Worm (Caenorhabditis elegans): ENCODE data around the gene F13A2.2.
"Not testable (repeated sequence)": the region's sequence is repeated elsewhere in the genome, so short reads cannot be mapped to it uniquely, and the experiment has no call there.

F13A2.2 gene

DNA sequence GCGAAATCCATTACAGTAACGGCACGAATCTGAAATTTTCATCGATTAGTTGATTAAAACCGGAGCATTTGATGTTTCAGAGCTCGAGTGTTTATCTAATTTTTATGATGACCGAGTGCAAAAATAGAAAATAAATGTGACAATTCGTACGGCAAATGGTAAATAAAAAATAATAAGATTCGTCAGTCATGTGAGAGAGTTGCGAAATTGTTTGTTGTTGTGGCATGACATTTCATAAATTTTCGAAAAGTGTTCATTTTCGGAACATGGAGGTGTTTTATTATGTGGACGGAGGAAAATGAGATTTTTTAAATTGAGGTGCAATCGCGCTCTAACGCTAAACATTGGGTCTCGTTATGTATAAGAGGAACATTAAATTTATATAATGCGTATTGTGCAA is 42.6 kb downstream of the F13A2.2 start:
- TF ChIP-seq nhr-237 (tag; optimal IDR thresholded peaks at IDR 0.05) (no peak), pha-4 (tag; optimal IDR thresholded peaks at IDR 0.05) (no peak), zip-8 (tag; optimal IDR thresholded peaks at IDR 0.05) (no peak), tbx-8 (GFP tag; optimal IDR thresholded peaks at IDR 0.05) (no peak), ces-1 (GFP tag; optimal IDR thresholded peaks at IDR 0.05) (no peak), unc-62 (GFP tag; optimal IDR thresholded peaks at IDR 0.05) (no peak), elt-3 (tag; optimal IDR thresholded peaks at IDR 0.05) (no peak), unc-120 (tag; optimal IDR thresholded peaks at IDR 0.05; ENCODE audit: poor library complexity, severe bottlenecking) (no peak), ham-2 (GFP tag; optimal IDR thresholded peaks at IDR 0.05) (no peak), blmp-1 (tag; optimal IDR thresholded peaks at IDR 0.05) (no peak), ztf-11 (tag; optimal IDR thresholded peaks at IDR 0.05) (no peak), mep-1 (tag; optimal IDR thresholded peaks at IDR 0.05) (no peak), hlh-1 (tag; optimal IDR thresholded peaks at IDR 0.05) (no peak), sptf-1 (tag; optimal IDR thresholded peaks at IDR 0.05) (no peak), drap-1 (GFP tag; optimal IDR thresholded peaks at IDR 0.05) (no peak)

DNA sequence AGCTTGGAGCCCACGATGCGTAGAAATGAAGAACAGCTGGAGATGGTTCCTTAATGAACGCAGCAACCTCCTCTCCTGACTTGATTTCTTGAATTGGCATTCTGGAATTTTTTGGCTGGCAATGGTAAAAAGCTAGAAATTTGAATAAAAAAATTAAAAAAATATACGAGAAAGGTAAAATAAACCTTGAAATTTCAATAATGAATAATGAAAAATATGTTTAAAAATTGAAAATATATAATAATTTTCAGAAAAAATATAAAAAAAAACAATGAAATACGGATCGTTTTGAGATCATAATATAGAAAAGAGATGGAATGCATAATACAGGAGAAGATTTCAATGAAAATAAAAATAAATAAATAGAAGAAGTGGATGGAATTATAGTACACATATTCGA is 43.2 kb downstream of the F13A2.2 start, which contains the start of gene glrx-3:
Gene glrx-3 (minus strand): TSS at position 101 of the 400 bp plus-strand sequence.
- TF ChIP-seq ceh-83 (GFP tag; optimal IDR thresholded peaks at IDR 0.05) (no peak), lin-13 (tag; optimal IDR thresholded peaks at IDR 0.05) (no peak), snpc-4 (tag; optimal IDR thresholded peaks at IDR 0.05) (no peak), lin-32 (GFP tag; optimal IDR thresholded peaks at IDR 0.05) (no peak), drap-1 (GFP tag; optimal IDR thresholded peaks at IDR 0.05) (no peak), elt-3 (tag; optimal IDR thresholded peaks at IDR 0.05) (no peak), hlh-1 (tag; optimal IDR thresholded peaks at IDR 0.05) (no peak), zip-8 (tag; optimal IDR thresholded peaks at IDR 0.05) (no peak), lsy-2 (tag; optimal IDR thresholded peaks at IDR 0.05) (no peak), nhr-12 (tag; optimal IDR thresholded peaks at IDR 0.05) (no peak), sptf-1 (tag; optimal IDR thresholded peaks at IDR 0.05) (no peak), mab-5 (tag; optimal IDR thresholded peaks at IDR 0.05) (no peak), unc-62 (GFP tag; optimal IDR thresholded peaks at IDR 0.05) (no peak)

ce11 chrV:4339479-4339878 is 44.9 kb downstream of the F13A2.2 start:
- TF ChIP-seq nhr-76 (tag; optimal IDR thresholded peaks at IDR 0.05) (no peak), M03D4.4 (tag; optimal IDR thresholded peaks at IDR 0.05) (no peak), blmp-1 (tag; optimal IDR thresholded peaks at IDR 0.05) (no peak), sptf-1 (tag; optimal IDR thresholded peaks at IDR 0.05) (no peak), elt-1 (tag; optimal IDR thresholded peaks at IDR 0.05; ENCODE audit: borderline replicate concordance, insufficient read depth) (no peak), unc-62 (GFP tag; optimal IDR thresholded peaks at IDR 0.05) (no peak), ceh-83 (GFP tag; optimal IDR thresholded peaks at IDR 0.05) (no peak), mep-1 (tag; optimal IDR thresholded peaks at IDR 0.05) (no peak)

ce11 chrV:4336462-4336861 is 47.9 kb downstream of the F13A2.2 start, which contains the start of gene irld-1:
Gene irld-1, plus strand, starts transcription at chrV:4336762.
- TF ChIP-seq sem-2 (GFP tag; optimal IDR thresholded peaks at IDR 0.05); flh-1 (GFP tag; optimal IDR thresholded peaks at IDR 0.05); M03D4.4 (tag; optimal IDR thresholded peaks at IDR 0.05): not testable (repeated sequence)
